Worm (Caenorhabditis elegans): ENCODE measurements around the gene pde-12.

pde-12 gene

ce11 chrIII:10855398-10855880, 10.6 kb upstream of the pde-12 start, which contains the start of gene Y39A1C.1:
Gene Y39A1C.1 (plus strand): TSS chrIII:10855448.
- no peak for TF ChIP-seq hmg-4 (GFP tag; optimal IDR thresholded peaks at IDR 0.05)
- no peak for TF ChIP-seq ceh-36 (tag; optimal IDR thresholded peaks at IDR 0.05)
- TF ChIP-seq hnd-1 (tag; optimal IDR thresholded peaks at IDR 0.05): no peak
- no peak for TF ChIP-seq tra-4 (tag; optimal IDR thresholded peaks at IDR 0.05)
- no peak for TF ChIP-seq ceh-13 (GFP tag; optimal IDR thresholded peaks at IDR 0.05)
- TF ChIP-seq tbx-11 (GFP tag; IDR thresholded peaks at IDR 0.05): no peak
- no peak for TF ChIP-seq tbx-37 (GFP tag; conservative IDR thresholded peaks at IDR 0.05)
- no peak for TF ChIP-seq flt-1 (GFP tag; IDR thresholded peaks at IDR 0.05)

ce11 chrIII:10848858-10849257, 4.0 kb upstream of the pde-12 start, which contains the start of the genes fbxb-85 and hex-3:
Gene fbxb-85 (minus strand): TSS chrIII:10848963.
Gene hex-3 (plus strand): TSS chrIII:10849222.
- peak; percentile 93 for TF ChIP-seq F13C5.2 (tag; optimal IDR thresholded peaks at IDR 0.05)
- peak; percentile 48 for TF ChIP-seq ceh-13 (GFP tag; optimal IDR thresholded peaks at IDR 0.05)
- TF ChIP-seq tbx-11 (GFP tag; IDR thresholded peaks at IDR 0.05): peak; percentile 76
- peak; percentile 42 for TF ChIP-seq ets-7 (tag; optimal IDR thresholded peaks at IDR 0.05)
- TF ChIP-seq tra-4 (tag; optimal IDR thresholded peaks at IDR 0.05): peak; percentile 56
- peak; percentile 73 for TF ChIP-seq tbx-37 (GFP tag; conservative IDR thresholded peaks at IDR 0.05)
- TF ChIP-seq hnd-1 (tag; optimal IDR thresholded peaks at IDR 0.05): peak; percentile 32
- peak; percentile 52 for TF ChIP-seq aly-1 (tag; optimal IDR thresholded peaks at IDR 0.05)
- peak; percentile 78 for TF ChIP-seq pes-1 (GFP tag; IDR thresholded peaks at IDR 0.05)
- TF ChIP-seq ceh-36 (tag; optimal IDR thresholded peaks at IDR 0.05): peak; percentile 65
- TF ChIP-seq hmbx-1 (tag; optimal IDR thresholded peaks at IDR 0.05): peak; percentile 24
- TF ChIP-seq scrt-1 (GFP tag; IDR thresholded peaks at IDR 0.05): peak; percentile 62; the same call in 1 of the 2 replicates
- peak; percentile 70 for TF ChIP-seq flt-1 (GFP tag; IDR thresholded peaks at IDR 0.05)
- TF ChIP-seq B0310.2 (tag; optimal IDR thresholded peaks at IDR 0.05): peak; percentile 43
- 0 out of 2 replicates have a peak, but pooled peaks have one; percentile 67 for TF ChIP-seq sea-1 (GFP tag; conservative IDR thresholded peaks at IDR 0.05)
- TF ChIP-seq ama-1 (optimal IDR thresholded peaks at IDR 0.05): no peak
- peak; percentile 84 for TF ChIP-seq hmg-4 (GFP tag; optimal IDR thresholded peaks at IDR 0.05)

DNA sequence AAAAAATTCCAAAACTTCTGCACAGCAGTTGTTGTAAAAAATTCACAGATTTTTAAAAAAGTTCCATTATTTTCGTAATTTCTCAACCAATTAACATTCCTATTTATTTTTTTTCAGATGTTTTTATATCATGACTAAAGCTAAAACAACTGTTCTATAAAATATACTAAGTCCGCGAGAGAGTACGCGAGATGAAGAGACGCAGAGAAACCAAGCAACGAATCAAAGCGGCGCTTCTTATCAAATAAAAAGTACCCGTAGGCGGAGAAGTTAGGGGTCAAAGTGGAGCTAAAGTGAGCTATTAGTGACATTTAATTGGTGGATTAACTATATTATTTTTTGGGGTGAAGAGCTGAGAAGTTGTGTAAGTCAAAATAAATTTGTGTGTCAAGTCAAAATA, 12.2 kb downstream of the pde-12 start, which contains the start of gene sbsp-1:
sbsp-1 (plus strand) TSS at position 301 of the 400 bp plus-strand sequence.
- TF ChIP-seq hmg-4 (GFP tag; optimal IDR thresholded peaks at IDR 0.05) (no peak), ceh-36 (tag; optimal IDR thresholded peaks at IDR 0.05) (no peak), hnd-1 (tag; optimal IDR thresholded peaks at IDR 0.05) (no peak), ama-1 (optimal IDR thresholded peaks at IDR 0.05) (no peak)

- TF ChIP-seq hnd-1 (tag; optimal IDR thresholded peaks at IDR 0.05) (no peak), aly-1 (tag; optimal IDR thresholded peaks at IDR 0.05) (no peak), hmg-4 (GFP tag; optimal IDR thresholded peaks at IDR 0.05) (no peak), tbx-37 (GFP tag; conservative IDR thresholded peaks at IDR 0.05) (no peak), sea-1 (GFP tag; conservative IDR thresholded peaks at IDR 0.05) (no peak), tra-4 (tag; optimal IDR thresholded peaks at IDR 0.05) (no peak), ama-1 (optimal IDR thresholded peaks at IDR 0.05) (no peak), tbx-11 (GFP tag; IDR thresholded peaks at IDR 0.05) (no peak), ceh-13 (GFP tag; optimal IDR thresholded peaks at IDR 0.05) (no peak), scrt-1 (GFP tag; IDR thresholded peaks at IDR 0.05) (no peak), B0310.2 (tag; optimal IDR thresholded peaks at IDR 0.05) (no peak), F13C5.2 (tag; optimal IDR thresholded peaks at IDR 0.05) (no peak), hmbx-1 (tag; optimal IDR thresholded peaks at IDR 0.05) (no peak), pes-1 (GFP tag; IDR thresholded peaks at IDR 0.05) (no peak), ceh-36 (tag; optimal IDR thresholded peaks at IDR 0.05) (no peak), ets-7 (tag; optimal IDR thresholded peaks at IDR 0.05) (no peak)
These were observed 13.3 kb downstream of the pde-12 start for ce11 chrIII:10831483-10831882.

DNA sequence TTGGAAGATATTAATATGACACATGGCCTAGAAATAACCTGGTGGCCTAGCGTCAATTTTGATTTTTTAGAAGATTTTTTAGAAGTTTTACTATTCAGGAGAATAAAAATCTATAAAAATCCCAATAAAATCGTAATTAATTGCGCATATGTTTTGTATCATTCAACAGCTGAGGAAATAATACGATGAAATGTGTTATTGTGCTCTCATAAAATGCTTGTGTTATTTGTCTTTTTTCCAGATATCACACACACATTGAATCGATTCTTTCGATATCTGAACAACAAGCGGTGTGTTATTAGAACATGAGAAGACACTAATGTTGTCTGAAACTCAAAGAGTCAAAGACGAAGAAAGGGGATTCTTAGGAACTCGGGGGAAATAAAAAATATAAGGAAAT, 19.7 kb downstream of the pde-12 start:
- TF ChIP-seq ceh-13 (GFP tag; optimal IDR thresholded peaks at IDR 0.05): no peak
- no peak for TF ChIP-seq pes-1 (GFP tag; IDR thresholded peaks at IDR 0.05)
- TF ChIP-seq hmbx-1 (tag; optimal IDR thresholded peaks at IDR 0.05): no peak
- no peak for TF ChIP-seq aly-1 (tag; optimal IDR thresholded peaks at IDR 0.05)
- no peak for TF ChIP-seq ets-7 (tag; optimal IDR thresholded peaks at IDR 0.05)
- TF ChIP-seq B0310.2 (tag; optimal IDR thresholded peaks at IDR 0.05): no peak
- no peak for TF ChIP-seq tbx-11 (GFP tag; IDR thresholded peaks at IDR 0.05)
- TF ChIP-seq F13C5.2 (tag; optimal IDR thresholded peaks at IDR 0.05): no peak
- no peak for TF ChIP-seq sea-1 (GFP tag; conservative IDR thresholded peaks at IDR 0.05)
- no peak for TF ChIP-seq tra-4 (tag; optimal IDR thresholded peaks at IDR 0.05)
- no peak for TF ChIP-seq hnd-1 (tag; optimal IDR thresholded peaks at IDR 0.05)
- no peak for TF ChIP-seq ceh-36 (tag; optimal IDR thresholded peaks at IDR 0.05)
- TF ChIP-seq scrt-1 (GFP tag; IDR thresholded peaks at IDR 0.05): no peak
- TF ChIP-seq tbx-37 (GFP tag; conservative IDR thresholded peaks at IDR 0.05): no peak
- TF ChIP-seq ama-1 (optimal IDR thresholded peaks at IDR 0.05): no peak
- no peak for TF ChIP-seq hmg-4 (GFP tag; optimal IDR thresholded peaks at IDR 0.05)
- TF ChIP-seq flt-1 (GFP tag; IDR thresholded peaks at IDR 0.05): no peak

DNA sequence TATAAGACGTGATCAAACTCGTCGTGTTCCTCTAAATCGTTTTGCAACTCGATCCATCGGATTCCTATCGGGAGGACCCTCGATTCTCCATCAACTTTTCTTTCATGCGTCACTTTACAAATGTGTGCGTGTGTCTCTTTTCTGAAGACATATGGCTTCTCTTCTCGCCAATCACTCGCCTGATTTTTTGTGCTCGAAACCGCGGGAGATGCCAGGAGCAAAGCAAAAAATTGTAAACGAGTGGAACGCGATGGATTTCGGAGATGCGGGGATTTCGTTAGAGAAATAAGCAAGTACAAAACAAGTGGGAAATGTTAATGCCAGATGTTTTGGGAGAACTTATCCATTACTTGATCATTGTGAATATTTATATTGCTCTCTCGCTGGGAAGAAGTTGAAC, 20.6 kb downstream of the pde-12 start:
- no peak for TF ChIP-seq hnd-1 (tag; optimal IDR thresholded peaks at IDR 0.05)
- no peak for TF ChIP-seq B0310.2 (tag; optimal IDR thresholded peaks at IDR 0.05)
- no peak for TF ChIP-seq tbx-11 (GFP tag; IDR thresholded peaks at IDR 0.05)
- TF ChIP-seq sea-1 (GFP tag; conservative IDR thresholded peaks at IDR 0.05): no peak
- no peak for TF ChIP-seq tbx-37 (GFP tag; conservative IDR thresholded peaks at IDR 0.05)
- no peak for TF ChIP-seq scrt-1 (GFP tag; IDR thresholded peaks at IDR 0.05)
- TF ChIP-seq F13C5.2 (tag; optimal IDR thresholded peaks at IDR 0.05): no peak
- TF ChIP-seq hmg-4 (GFP tag; optimal IDR thresholded peaks at IDR 0.05): no peak
- no peak for TF ChIP-seq hmbx-1 (tag; optimal IDR thresholded peaks at IDR 0.05)
- no peak for TF ChIP-seq ets-7 (tag; optimal IDR thresholded peaks at IDR 0.05)
- no peak for TF ChIP-seq aly-1 (tag; optimal IDR thresholded peaks at IDR 0.05)
- TF ChIP-seq ama-1 (optimal IDR thresholded peaks at IDR 0.05): no peak
- TF ChIP-seq pes-1 (GFP tag; IDR thresholded peaks at IDR 0.05): no peak
- no peak for TF ChIP-seq tra-4 (tag; optimal IDR thresholded peaks at IDR 0.05)

DNA sequence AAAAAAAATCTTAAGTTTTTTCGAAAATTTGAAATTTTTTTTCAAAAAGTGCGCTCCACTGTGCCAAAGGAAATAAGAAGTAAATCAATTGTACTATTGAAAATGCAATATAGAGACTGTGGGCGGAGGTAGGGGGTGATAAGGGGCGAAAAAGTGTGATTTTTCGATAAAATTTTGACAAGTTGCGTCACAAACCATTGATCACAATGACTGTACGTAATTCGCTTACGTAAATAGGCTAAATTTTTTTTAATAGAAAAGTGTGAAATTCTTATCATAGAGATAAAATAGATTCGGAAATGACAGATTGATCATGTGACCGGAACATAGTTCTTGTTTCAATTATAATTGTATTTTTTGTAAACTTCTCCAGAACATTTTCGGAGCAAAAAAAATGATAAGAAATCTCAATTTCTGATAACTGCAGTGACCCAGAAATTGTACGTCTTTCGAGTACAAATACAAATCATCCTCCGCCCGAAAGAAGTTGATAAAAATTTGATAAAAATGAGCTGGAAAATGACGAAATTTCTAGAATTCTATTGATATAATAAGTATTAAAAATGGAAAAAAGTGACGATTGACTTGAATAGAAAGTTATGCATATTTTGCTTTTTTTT, 22.2 kb downstream of the pde-12 start:
- no peak for TF ChIP-seq pes-1 (GFP tag; IDR thresholded peaks at IDR 0.05)
- no peak for TF ChIP-seq ceh-36 (tag; optimal IDR thresholded peaks at IDR 0.05)
- no peak for TF ChIP-seq F13C5.2 (tag; optimal IDR thresholded peaks at IDR 0.05)
- no peak for TF ChIP-seq tbx-11 (GFP tag; IDR thresholded peaks at IDR 0.05)
- TF ChIP-seq ets-7 (tag; optimal IDR thresholded peaks at IDR 0.05): no peak
- TF ChIP-seq ama-1 (optimal IDR thresholded peaks at IDR 0.05): no peak
- no peak for TF ChIP-seq hnd-1 (tag; optimal IDR thresholded peaks at IDR 0.05)
- TF ChIP-seq ceh-13 (GFP tag; optimal IDR thresholded peaks at IDR 0.05): no peak
- TF ChIP-seq scrt-1 (GFP tag; IDR thresholded peaks at IDR 0.05): no peak
- no peak for TF ChIP-seq hmg-4 (GFP tag; optimal IDR thresholded peaks at IDR 0.05)
- TF ChIP-seq flt-1 (GFP tag; IDR thresholded peaks at IDR 0.05): no peak
- no peak for TF ChIP-seq B0310.2 (tag; optimal IDR thresholded peaks at IDR 0.05)
- TF ChIP-seq hmbx-1 (tag; optimal IDR thresholded peaks at IDR 0.05): no peak
- no peak for TF ChIP-seq sea-1 (GFP tag; conservative IDR thresholded peaks at IDR 0.05)
- TF ChIP-seq tbx-37 (GFP tag; conservative IDR thresholded peaks at IDR 0.05): no peak

Measured in whole organism, early embryonic.